Worm (Caenorhabditis elegans): Measurements from ENCODE around the gene clc-7.

DNA sequence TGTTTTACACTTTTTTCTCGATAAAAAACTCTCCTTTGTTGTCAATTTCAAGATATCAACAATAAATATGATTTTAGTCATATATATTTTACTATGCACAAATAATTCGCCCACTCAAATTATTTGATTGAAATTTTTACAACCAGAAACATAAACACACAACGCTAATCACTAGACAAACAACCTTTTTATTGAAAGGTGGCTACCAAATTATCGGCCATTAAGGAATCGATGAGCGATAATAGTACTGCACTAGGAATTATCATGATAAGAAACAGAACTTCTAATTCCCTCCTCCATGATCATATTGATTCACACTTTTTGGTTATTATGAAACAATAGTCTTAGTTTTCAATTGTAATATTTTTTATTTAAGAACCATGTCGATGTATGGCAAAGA, 41.2 kb downstream of the clc-7 start, which contains the start of gene C42D8.1:
- TF ChIP-seq ref-1 (GFP tag; conservative IDR thresholded peaks at IDR 0.05) (no peak), ztf-29 (GFP tag; IDR thresholded peaks at IDR 0.05) (no peak), T22C8.4 (GFP tag; IDR thresholded peaks at IDR 0.05) (no peak), tab-1 (GFP tag; IDR thresholded peaks at IDR 0.05) (no peak), ztf-23 (GFP tag; IDR thresholded peaks at IDR 0.05) (no peak), cog-1 (tag; optimal IDR thresholded peaks at IDR 0.05) (no peak), klf-2 (GFP tag; conservative IDR thresholded peaks at IDR 0.05) (no peak), med-1 (GFP tag; optimal IDR thresholded peaks at IDR 0.05; ENCODE audit: insufficient read depth) (no peak)

All from whole organism, midembryonic.